Worm (Caenorhabditis elegans): ENCODE data around the gene srj-5.

Gene srj-5

ce11 chrV:676090-676489 is 23.2 kb upstream of the srj-5 start:
- TF ChIP-seq jun-1 (tag; optimal IDR thresholded peaks at IDR 0.05): no peak

DNA sequence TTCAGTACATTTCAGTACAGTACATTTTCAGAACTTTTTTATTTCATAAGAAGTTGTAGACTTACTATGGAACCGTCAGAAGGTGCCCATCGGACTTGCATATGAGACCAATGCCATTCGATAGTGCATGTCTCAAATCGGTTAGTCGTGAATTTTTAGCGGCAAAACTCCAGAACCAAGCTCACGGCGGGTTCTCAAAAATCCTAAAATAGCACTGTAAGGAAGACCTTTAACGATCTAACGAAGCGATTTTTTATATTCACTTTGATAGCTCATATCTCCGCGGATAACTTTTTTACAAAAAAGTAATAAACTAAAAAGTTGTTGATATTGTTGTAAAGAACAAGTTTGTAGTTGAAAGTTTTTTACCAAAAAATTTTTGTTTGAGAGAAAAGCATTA is 21.4 kb upstream of the srj-5 start, which contains the start of gene sru-25:
Gene sru-25, minus strand, starts transcription at position 101 of the 400 bp plus-strand sequence.
- TF ChIP-seq nhr-76 (tag; optimal IDR thresholded peaks at IDR 0.05): no peak
- no peak for TF ChIP-seq lin-29 (GFP tag; IDR thresholded peaks at IDR 0.05)
- TF ChIP-seq dpl-1 (GFP tag; optimal IDR thresholded peaks at IDR 0.05): no peak
- no peak for TF ChIP-seq rbr-2 (tag; optimal IDR thresholded peaks at IDR 0.05)

ce11 chrV:671342-671741 is 18.5 kb upstream of the srj-5 start, which contains the start of gene sru-24:
TSS of gene sru-24 (minus strand) at chrV:671442.
- TF ChIP-seq pha-4 (GFP tag; IDR thresholded peaks at IDR 0.05): no peak
- TF ChIP-seq pha-4 (tag; optimal IDR thresholded peaks at IDR 0.05): no peak
- TF ChIP-seq rbr-2 (tag; optimal IDR thresholded peaks at IDR 0.05): no peak
- TF ChIP-seq dmd-9 (GFP tag; IDR thresholded peaks at IDR 0.05): no peak
- no peak for TF ChIP-seq nhr-237 (tag; optimal IDR thresholded peaks at IDR 0.05)
- no peak for TF ChIP-seq nhr-41 (GFP tag; IDR thresholded peaks at IDR 0.05)

ce11 chrV:667459-667858 is 14.6 kb upstream of the srj-5 start, which contains the start of gene nhr-180:
TSS of gene nhr-180 (minus strand) at chrV:667510.
- TF ChIP-seq nhr-77 (tag; optimal IDR thresholded peaks at IDR 0.05) (peak; percentile 6), unc-62 (GFP tag; optimal IDR thresholded peaks at IDR 0.05 in 1 of 2) (no peak), unc-62 (tag; optimal IDR thresholded peaks at IDR 0.05) (no peak), daf-12 (tag; optimal IDR thresholded peaks at IDR 0.05) (no peak), nhr-25 (tag; optimal IDR thresholded peaks at IDR 0.05; ENCODE audit: borderline replicate concordance, insufficient read depth) (no peak), pha-4 (GFP tag; IDR thresholded peaks at IDR 0.05) (no peak), pha-4 (tag; optimal IDR thresholded peaks at IDR 0.05) (no peak), dmd-6 (GFP tag; IDR thresholded peaks at IDR 0.05) (peak; percentile 61; the same call in 1 of the 2 replicates), nhr-41 (GFP tag; IDR thresholded peaks at IDR 0.05) (no peak), R02D3.7 (tag; optimal IDR thresholded peaks at IDR 0.05) (no peak), ceh-32 (tag; optimal IDR thresholded peaks at IDR 0.05; ENCODE audit: poor library complexity) (no peak), gei-8 (GFP tag; optimal IDR thresholded peaks at IDR 0.05) (no peak), lin-39 (tag; optimal IDR thresholded peaks at IDR 0.05) (no peak), mdl-1 (tag; optimal IDR thresholded peaks at IDR 0.05) (peak; percentile 37 to 74), duxl-1 (tag; optimal IDR thresholded peaks at IDR 0.05; ENCODE audit: poor library complexity) (peak; percentile 58), unc-39 (tag; optimal IDR thresholded peaks at IDR 0.05) (no peak), lsy-2 (tag; optimal IDR thresholded peaks at IDR 0.05) (no peak), aha-1 (tag) (peak; percentile 13), fos-1 (tag; optimal IDR thresholded peaks at IDR 0.05) (no peak), nhr-28 (tag; optimal IDR thresholded peaks at IDR 0.05) (peak; percentile 39), ztf-11 (tag; optimal IDR thresholded peaks at IDR 0.05) (no peak), hlh-30 (tag; optimal IDR thresholded peaks at IDR 0.05; ENCODE audit: insufficient read depth) (peak; percentile 69), hmg-1.1 (GFP tag; IDR thresholded peaks at IDR 0.05) (0 out of 2 replicates have a peak, but pooled peaks have one; percentile 12), F10B5.3 (tag; optimal IDR thresholded peaks at IDR 0.05) (no peak), daf-19 (GFP tag; conservative IDR thresholded peaks at IDR 0.05) (no peak), mxl-3 (GFP tag; optimal IDR thresholded peaks at IDR 0.05) (peak; percentile 33), ctbp-1 (GFP tag; IDR thresholded peaks at IDR 0.05) (no peak)

DNA sequence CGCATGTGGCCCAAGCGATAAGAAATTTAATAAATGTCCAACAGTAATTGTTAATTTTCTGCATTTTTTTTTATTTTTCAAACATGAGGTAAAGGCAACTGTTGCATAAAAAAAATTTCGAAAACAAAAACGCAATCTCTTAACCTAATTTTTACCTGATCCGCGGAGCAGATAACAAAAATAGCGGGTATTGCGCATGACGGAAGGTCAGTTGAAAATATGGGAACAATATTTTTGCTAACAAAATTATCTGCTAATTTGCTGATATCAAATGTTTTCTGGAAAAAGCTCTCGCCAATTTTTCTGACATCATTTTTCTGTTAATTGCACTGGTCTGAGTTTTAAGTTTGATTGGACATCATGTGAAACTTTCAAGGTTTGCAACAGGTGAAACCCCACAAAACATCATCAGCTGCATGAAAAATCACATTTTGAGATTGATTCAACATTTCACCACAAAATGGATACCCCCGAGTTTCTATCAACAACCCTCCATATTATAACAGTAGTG is 11.6 kb upstream of the srj-5 start, which contains the start of the genes F31F4.11 and srh-266:
Gene F31F4.11, minus strand, starts transcription at position 101 of the 511 bp plus-strand sequence.
Gene srh-266, plus strand, starts transcription at position 461 of the 511 bp plus-strand sequence.
- TF ChIP-seq nhr-237 (tag; optimal IDR thresholded peaks at IDR 0.05) (no peak), attf-4 (tag; optimal IDR thresholded peaks at IDR 0.05) (no peak), F37D6.2 (tag; optimal IDR thresholded peaks at IDR 0.05) (no peak), nhr-48 (tag; optimal IDR thresholded peaks at IDR 0.05) (no peak), D1046.2 (GFP tag; IDR thresholded peaks at IDR 0.05) (no peak), unc-130 (GFP tag; optimal IDR thresholded peaks at IDR 0.05) (no peak), ceh-62 (tag; optimal IDR thresholded peaks at IDR 0.05) (no peak), ama-1 (optimal IDR thresholded peaks at IDR 0.05) (no peak), hmg-1.1 (GFP tag; IDR thresholded peaks at IDR 0.05) (no peak), zag-1 (tag; optimal IDR thresholded peaks at IDR 0.05) (no peak), lin-38 (GFP tag; IDR thresholded peaks at IDR 0.05) (no peak), lin-29 (GFP tag; IDR thresholded peaks at IDR 0.05) (no peak), zfp-3 (GFP tag; conservative IDR thresholded peaks at IDR 0.05) (no peak), ztf-7 (tag; optimal IDR thresholded peaks at IDR 0.05) (no peak), tra-1 (GFP tag; IDR thresholded peaks at IDR 0.05) (no peak), lin-13 (GFP tag; optimal IDR thresholded peaks at IDR 0.05) (no peak)

Measured in whole organism, L4 larva.